Worm (Caenorhabditis elegans) whole organism, late embryonic: ENCODE results near the gene tars-1.

Experiments used
- Y22D7AL.16 ChIP-seq: sonication (generic microtip); optimal IDR thresholded peaks from 2 replicates; lab custom pipeline; 2016; ENCODE audit warnings: missing genetic modification characterization, missing compliant biosample characterization
- ceh-9 ChIP-seq: sonication (generic microtip); optimal IDR thresholded peaks from 2 replicates; lab custom pipeline; 2016; ENCODE audit warnings: mild to moderate bottlenecking, missing genetic modification characterization, inconsistent platforms, missing compliant biosample characterization
- hlh-6 ChIP-seq: sonication (generic microtip); optimal IDR thresholded peaks from 2 replicates; lab custom pipeline; 2016; ENCODE audit warnings: missing genotype, missing genetic modification characterization, missing compliant biosample characterization
- nhr-11 ChIP-seq: fragments of 150-350 bp; optimal IDR thresholded peaks from 2 replicates; lab custom pipeline; 2014; ENCODE audit warnings: missing biosample characterization, missing genetic modification characterization
- pat-9 ChIP-seq: fragments of 200-800 bp; sonication (Bioruptor generic); optimal IDR thresholded peaks from 2 replicates; lab custom pipeline; 2018; ENCODE audit warnings: mild to moderate bottlenecking, missing genetic modification characterization, moderate library complexity, missing compliant biosample characterization

ce11 chrII:11727438-11727837, 32.0 kb upstream of the tars-1 start:
- TF ChIP-seq nhr-11 = no peak
- no peak for TF ChIP-seq ceh-9 (tag; lab: Kevin White, UChicago)
- TF ChIP-seq hlh-6 (tag; lab: Kevin White, UChicago) = no peak
- TF ChIP-seq pat-9 (tag; lab: Kevin White, UChicago) = no peak
- no peak for TF ChIP-seq Y22D7AL.16 (tag; lab: Kevin White, UChicago)
